Worm (Caenorhabditis elegans): ENCODE measurements around the gene srh-18.

DNA sequence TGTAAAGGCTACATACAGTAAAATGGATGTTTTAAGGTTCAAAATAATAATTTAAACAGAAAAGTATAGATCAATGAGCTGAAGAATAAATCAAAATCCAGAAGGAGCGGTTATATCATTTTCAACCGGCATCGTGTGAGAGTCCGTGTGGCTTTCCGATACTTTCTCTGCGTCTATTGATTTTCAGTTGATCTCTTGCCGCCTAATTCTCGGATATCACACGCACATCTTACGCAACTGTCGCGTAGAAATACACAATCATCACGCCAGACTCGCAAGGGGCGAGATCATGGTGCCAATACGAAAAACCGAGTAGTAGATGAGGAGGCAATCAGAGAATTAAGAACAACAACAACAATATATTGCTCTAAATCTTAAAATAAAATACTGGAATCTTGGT, 29.4 kb upstream of the srh-18 start:
- TF ChIP-seq elt-3 (tag; optimal IDR thresholded peaks at IDR 0.05) (no peak), nhr-12 (tag; optimal IDR thresholded peaks at IDR 0.05) (no peak), mep-1 (tag; optimal IDR thresholded peaks at IDR 0.05) (no peak), lsy-2 (tag; optimal IDR thresholded peaks at IDR 0.05) (no peak), tbx-8 (GFP tag; optimal IDR thresholded peaks at IDR 0.05) (no peak), ztf-11 (tag; optimal IDR thresholded peaks at IDR 0.05) (no peak), ceh-83 (GFP tag; optimal IDR thresholded peaks at IDR 0.05) (no peak), flh-1 (GFP tag; optimal IDR thresholded peaks at IDR 0.05) (no peak), unc-120 (tag; optimal IDR thresholded peaks at IDR 0.05; ENCODE audit: poor library complexity, severe bottlenecking) (peak; percentile 21), nhr-237 (tag; optimal IDR thresholded peaks at IDR 0.05) (no peak), nhr-76 (tag; optimal IDR thresholded peaks at IDR 0.05) (no peak), lin-13 (tag; optimal IDR thresholded peaks at IDR 0.05) (no peak), mab-5 (tag; optimal IDR thresholded peaks at IDR 0.05) (no peak)
